Worm (Caenorhabditis elegans): ENCODE results near the gene Y70C5A.4.
A peak's percentile ranks its signal among the peaks of the same experiment; 100 is the strongest.

Gene Y70C5A.4

ce11 chrV:16588428-16588827, 29.1 kb upstream of the Y70C5A.4 start, which contains the start of gene srw-73:
srw-73 (minus strand) TSS chrV:16588528.
- TF ChIP-seq pha-4 (tag; optimal IDR thresholded peaks at IDR 0.05) (no peak), ttx-3 (tag; optimal IDR thresholded peaks at IDR 0.05) (no peak), pag-3 (tag; optimal IDR thresholded peaks at IDR 0.05; ENCODE audit: borderline replicate concordance) (no peak), ceh-18 (tag; optimal IDR thresholded peaks at IDR 0.05) (no peak), zip-5 (tag; optimal IDR thresholded peaks at IDR 0.05) (no peak), K09A11.1 (tag; optimal IDR thresholded peaks at IDR 0.05; ENCODE audit: insufficient read depth) (no peak), ahr-1 (tag; optimal IDR thresholded peaks at IDR 0.05) (no peak), ceh-14 (tag; optimal IDR thresholded peaks at IDR 0.05) (no peak), ceh-9 (tag; optimal IDR thresholded peaks at IDR 0.05) (no peak), ceh-48 (tag; optimal IDR thresholded peaks at IDR 0.05) (no peak), pqm-1 (tag; optimal IDR thresholded peaks at IDR 0.05) (no peak), nfya-1 (tag; optimal IDR thresholded peaks at IDR 0.05) (no peak), ceh-45 (GFP tag; IDR thresholded peaks at IDR 0.05) (no peak), hlh-15 (tag; optimal IDR thresholded peaks at IDR 0.05) (no peak), unc-86 (tag; optimal IDR thresholded peaks at IDR 0.05) (no peak), npax-4 (tag; optimal IDR thresholded peaks at IDR 0.05) (no peak), hlh-8 (tag; optimal IDR thresholded peaks at IDR 0.05) (no peak), sox-2 (GFP tag; IDR thresholded peaks at IDR 0.05) (no peak)

- TF ChIP-seq elt-4 (tag; optimal IDR thresholded peaks at IDR 0.05), result no peak
- TF ChIP-seq syd-9 (tag; optimal IDR thresholded peaks at IDR 0.05), result no peak
- no peak for TF ChIP-seq ama-1 (optimal IDR thresholded peaks at IDR 0.05)
- no peak for TF ChIP-seq ceh-24 (tag; optimal IDR thresholded peaks at IDR 0.05)
- TF ChIP-seq eyg-1 (tag; optimal IDR thresholded peaks at IDR 0.05), result no peak
Measured at ce11 chrV:16589488-16589887, 28.1 kb upstream of the Y70C5A.4 start.

DNA sequence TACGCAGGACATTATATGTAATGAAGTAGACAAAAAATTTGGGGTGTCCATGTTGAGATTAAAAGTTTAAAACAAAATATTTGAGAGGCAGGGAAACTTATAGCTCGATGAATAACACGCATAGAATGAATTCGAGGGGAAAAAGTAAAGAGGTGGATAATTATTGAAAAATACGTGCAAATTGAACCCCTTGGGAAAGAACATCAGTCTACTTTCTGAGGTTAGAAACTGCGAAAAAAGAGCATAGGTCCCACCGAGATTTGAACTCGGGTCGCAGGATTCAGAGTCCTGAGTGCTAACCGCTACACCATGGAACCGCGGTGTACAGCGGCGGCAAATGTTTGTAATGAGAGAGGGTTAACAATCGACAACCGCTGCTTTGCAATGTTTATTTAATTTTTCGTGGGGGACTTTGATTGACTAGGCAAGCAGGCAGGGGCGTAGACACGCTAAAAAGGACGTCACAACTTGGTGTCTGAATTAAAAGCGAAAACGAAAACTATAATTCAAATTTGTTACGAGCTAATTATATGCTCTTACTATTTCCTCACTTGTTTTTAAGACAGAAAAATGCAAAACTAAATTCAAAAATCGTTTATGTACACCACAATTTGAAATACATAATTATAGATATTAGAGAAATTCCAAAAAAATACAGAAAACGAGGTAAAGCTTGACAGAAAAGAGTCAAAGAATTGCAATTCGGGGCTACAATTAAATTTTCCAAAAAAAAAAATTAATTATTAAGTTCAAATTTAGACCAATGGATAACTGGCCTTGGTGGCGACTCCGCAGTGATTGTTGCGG, 25.4 kb upstream of the Y70C5A.4 start, which contains the start of gene srh-269:
TSS of gene srh-269 (minus strand) at position 51 of the 807 bp plus-strand sequence.
- peak; percentile 74 for TF ChIP-seq rnt-1 (tag; optimal IDR thresholded peaks at IDR 0.05)
- peak; percentile 80 for TF ChIP-seq hlh-6 (tag; optimal IDR thresholded peaks at IDR 0.05)
- TF ChIP-seq che-1 (tag; optimal IDR thresholded peaks at IDR 0.05), result peak; percentile 79
- TF ChIP-seq C08G9.2 (tag; optimal IDR thresholded peaks at IDR 0.05), result peak; percentile 61
- peak; percentile 67 for TF ChIP-seq fkh-6 (tag; optimal IDR thresholded peaks at IDR 0.05)
- no peak for TF ChIP-seq hlh-8 (tag; optimal IDR thresholded peaks at IDR 0.05)
- TF ChIP-seq tbx-7 (tag; optimal IDR thresholded peaks at IDR 0.05), result no peak
- TF ChIP-seq ceh-2 (tag; optimal IDR thresholded peaks at IDR 0.05), result peak; percentile 50
- TF ChIP-seq ref-2 (tag; optimal IDR thresholded peaks at IDR 0.05), result no peak
- TF ChIP-seq ztf-16 (tag; optimal IDR thresholded peaks at IDR 0.05), result peak; percentile 32
- TF ChIP-seq ceh-45 (GFP tag; IDR thresholded peaks at IDR 0.05), result no peak
- TF ChIP-seq ceh-34 (tag; optimal IDR thresholded peaks at IDR 0.05), result peak; percentile 68
- TF ChIP-seq hlh-30 (tag; optimal IDR thresholded peaks at IDR 0.05; ENCODE audit: insufficient read depth), result no peak
- peak; percentile 62 for TF ChIP-seq dve-1 (tag; optimal IDR thresholded peaks at IDR 0.05)
- peak; percentile 24 for TF ChIP-seq ceh-48 (tag; optimal IDR thresholded peaks at IDR 0.05)
- no peak for TF ChIP-seq mec-3 (tag; optimal IDR thresholded peaks at IDR 0.05; ENCODE audit: borderline replicate concordance)
- no peak for TF ChIP-seq odd-2 (tag; optimal IDR thresholded peaks at IDR 0.05)
- no peak for TF ChIP-seq sox-2 (GFP tag; IDR thresholded peaks at IDR 0.05)
- peak; percentile 74 for TF ChIP-seq ceh-14 (tag; optimal IDR thresholded peaks at IDR 0.05)
- TF ChIP-seq ceh-24 (tag; optimal IDR thresholded peaks at IDR 0.05), result no peak
- peak; percentile 1 for TF ChIP-seq zip-5 (tag; optimal IDR thresholded peaks at IDR 0.05)
- TF ChIP-seq eyg-1 (tag; optimal IDR thresholded peaks at IDR 0.05), result no peak
- TF ChIP-seq ttx-3 (tag; optimal IDR thresholded peaks at IDR 0.05), result peak; percentile 46
- no peak for TF ChIP-seq pax-1 (tag; optimal IDR thresholded peaks at IDR 0.05)
- no peak for TF ChIP-seq pha-4 (tag; optimal IDR thresholded peaks at IDR 0.05)
- TF ChIP-seq elt-4 (tag; optimal IDR thresholded peaks at IDR 0.05), result no peak
- TF ChIP-seq unc-42 (tag; optimal IDR thresholded peaks at IDR 0.05), result no peak
- peak; percentile 64 for TF ChIP-seq hlh-13 (GFP tag; optimal IDR thresholded peaks at IDR 0.05)
- peak; percentile 33 for TF ChIP-seq ceh-31 (tag; optimal IDR thresholded peaks at IDR 0.05)
- no peak for TF ChIP-seq ceh-22 (tag; optimal IDR thresholded peaks at IDR 0.05)
- peak; percentile 49 for TF ChIP-seq hlh-15 (tag; optimal IDR thresholded peaks at IDR 0.05)
- TF ChIP-seq unc-55 (GFP tag; optimal IDR thresholded peaks at IDR 0.05), result no peak
- peak; percentile 15 for TF ChIP-seq fax-1 (tag; optimal IDR thresholded peaks at IDR 0.05)
- peak; percentile 18 for TF ChIP-seq npax-4 (tag; optimal IDR thresholded peaks at IDR 0.05)
- TF ChIP-seq pat-9 (tag; optimal IDR thresholded peaks at IDR 0.05), result peak; percentile 56
- no peak for TF ChIP-seq ceh-30 (tag; optimal IDR thresholded peaks at IDR 0.05)
- TF ChIP-seq pag-3 (tag; optimal IDR thresholded peaks at IDR 0.05; ENCODE audit: borderline replicate concordance), result no peak
